Fruit fly (Drosophila melanogaster) whole organism: Measurements from ENCODE around the gene Schip1.

Experiments used
- CG8478 ChIP-seq: fragments of >200 bp; optimal IDR thresholded peaks from 2 replicates; lab custom pipeline; 2018; ENCODE audit warnings: inconsistent platforms
- Dll ChIP-seq: fragments of >200 bp; optimal IDR thresholded peaks from 2 replicates; lab custom pipeline; 2017
- EcR ChIP-seq, 2 experiments: fragments of >200 bp; optimal IDR thresholded peaks; 2 replicates each; lab custom pipeline; 2017; ENCODE audit warnings: missing biosample characterization in 2 of 2, missing genetic modification characterization in 2 of 2, missing genetic modification reagents in 2 of 2
- pan ChIP-seq: fragments of >200 bp; optimal IDR thresholded peaks from 2 replicates; lab custom pipeline; 2017
- psq ChIP-seq: fragments of >200 bp; optimal IDR thresholded peaks from 2 replicates; lab custom pipeline; 2017
- usp ChIP-seq: fragments of >200 bp; optimal IDR thresholded peaks from 2 replicates; lab custom pipeline; 2017; ENCODE audit warnings: missing biosample characterization, missing genetic modification characterization, mixed read lengths

The Schip1 gene

DNA sequence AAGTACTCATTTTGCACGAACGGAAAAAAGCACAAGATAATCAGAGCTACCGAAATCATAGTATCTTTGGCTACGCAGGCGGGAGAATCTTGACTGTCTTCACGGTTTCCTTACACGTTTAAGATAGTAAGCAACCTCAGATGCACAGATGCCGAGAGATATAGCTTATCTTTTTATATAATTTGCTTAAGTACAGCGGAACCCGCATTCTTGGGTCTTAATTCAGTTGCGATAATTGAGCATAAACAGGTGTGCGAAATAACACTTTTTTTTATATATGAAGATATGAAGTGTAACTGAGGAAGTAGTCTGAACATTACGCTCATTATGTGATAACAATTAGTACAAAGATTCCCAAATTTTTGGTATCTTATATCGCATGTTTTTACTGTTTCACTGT is 50.1 kb downstream of the Schip1 start, which contains the start of gene CG34043:
CG34043 (minus strand) TSS at position 101 of the 400 bp plus-strand sequence.
- no peak for TF ChIP-seq usp (GFP tag; lab: Kevin White, UChicago)

dm6 chr2L:10278658-10279057 is 52.3 kb downstream of the Schip1 start, which contains the start of gene Utx:
Gene Utx, minus strand, starts transcription at chr2L:10278811.
- TF ChIP-seq psq (lab: Kevin White, UChicago) (no peak), usp (GFP tag; lab: Kevin White, UChicago) (no peak), EcR (GFP tag; optimal IDR thresholded peaks at IDR 0.05; lab: Kevin White, UChicago) (no peak), pan (lab: Kevin White, UChicago) (no peak), Dll (no peak), CG8478 (lab: Kevin White, UChicago) (no peak)
